Worm (Caenorhabditis elegans) whole organism, L4 larva: Measurements from ENCODE around the gene perm-3.
A peak's percentile ranks its signal among the peaks of the same experiment; 100 is the strongest.

Experiments
- F10B5.3 ChIP-seq: sonication (generic microtip); optimal IDR thresholded peaks from 2 replicates; lab custom pipeline; 2016; ENCODE audit warnings: mild to moderate bottlenecking, missing genetic modification characterization, missing compliant biosample characterization
- F26F4.8 ChIP-seq: fragments of 200-800 bp; sonication (Bioruptor generic); conservative IDR thresholded peaks from 2 replicates; pipeline ENCODE4 v1.3.6; 2022; ENCODE audit warnings: missing genetic modification characterization, missing compliant biosample characterization
- R02D3.7 ChIP-seq: fragments of 150-350 bp; sonication (generic microtip); optimal IDR thresholded peaks from 3 replicates; lab custom pipeline; 2014; ENCODE audit warnings: missing biosample characterization, missing genetic modification characterization
- Y105C5A.15 ChIP-seq: fragments of 200-800 bp; sonication (Bioruptor generic); IDR thresholded peaks from 2 replicates; pipeline ENCODE4 v1.3.6; 2022; ENCODE audit warnings: missing genetic modification characterization, missing compliant biosample characterization
- Y48G9A.11 ChIP-seq: fragments of 200-800 bp; sonication (Bioruptor generic); IDR thresholded peaks from 2 replicates; pipeline ENCODE4 v1.3.6; 2022; ENCODE audit warnings: missing genetic modification reagents, missing genetic modification characterization, missing compliant biosample characterization
- ZK546.5 ChIP-seq, 2 experiments: sonication (generic microtip); optimal IDR thresholded peaks; 2 replicates each; lab custom pipeline; 2017; ENCODE audit warnings: missing biosample characterization in 2 of 2, missing genetic modification characterization in 2 of 2
- aly-2 ChIP-seq: sonication (generic microtip); optimal IDR thresholded peaks from 2 replicates; lab custom pipeline; 2018; ENCODE audit warnings: missing biosample characterization, missing genetic modification characterization
- ama-1 ChIP-seq: fragments of 150-350 bp; optimal IDR thresholded peaks from 2 replicates; lab custom pipeline; 2014; ENCODE audit warnings: inconsistent platforms, mixed read lengths
- arid-1 ChIP-seq: fragments of 200-800 bp; sonication (Bioruptor generic); conservative IDR thresholded peaks from 2 replicates; pipeline ENCODE4 v1.3.6; 2022; ENCODE audit warnings: missing genetic modification reagents, missing genetic modification characterization, missing compliant biosample characterization
- attf-4 ChIP-seq: sonication (generic microtip); optimal IDR thresholded peaks from 3 replicates; lab custom pipeline; 2017; ENCODE audit warnings: missing biosample characterization, missing genetic modification characterization
- ceh-28 ChIP-seq: fragments of 150-350 bp; optimal IDR thresholded peaks from 2 replicates; lab custom pipeline; 2014; ENCODE audit warnings: missing biosample characterization, missing genetic modification reagents, missing genetic modification characterization
- ceh-44 ChIP-seq: fragments of 200-800 bp; sonication (Bioruptor generic); IDR thresholded peaks from 2 replicates; pipeline ENCODE4 v1.3.6; 2022; ENCODE audit warnings: missing genetic modification reagents, missing genetic modification characterization, missing compliant biosample characterization
- ceh-62 ChIP-seq: sonication (generic microtip); optimal IDR thresholded peaks from 2 replicates; lab custom pipeline; 2017; ENCODE audit warnings: missing biosample characterization, missing genetic modification characterization
- cey-2 ChIP-seq: sonication (generic microtip); optimal IDR thresholded peaks from 3 replicates; lab custom pipeline; 2017; ENCODE audit warnings: missing genetic modification characterization, mild to moderate bottlenecking, missing compliant biosample characterization, antibody characterized with exemption, borderline replicate concordance; ENCODE audit not compliant: insufficient read depth
- ctbp-1 ChIP-seq: fragments of 200-800 bp; sonication (Bioruptor generic); IDR thresholded peaks from 2 replicates; pipeline ENCODE4 v1.3.6; 2022; ENCODE audit warnings: missing genetic modification reagents, missing genetic modification characterization, missing compliant biosample characterization
- daf-12 ChIP-seq: fragments of 150-350 bp; optimal IDR thresholded peaks from 2 replicates; lab custom pipeline; 2014; ENCODE audit warnings: missing biosample characterization, missing genetic modification reagents, missing genetic modification characterization
- dmd-8 ChIP-seq: fragments of 200-800 bp; sonication (Bioruptor generic); IDR thresholded peaks from 2 replicates; pipeline ENCODE4 v1.3.6; 2022; ENCODE audit warnings: missing genetic modification characterization, missing compliant biosample characterization
- dmd-9 ChIP-seq: fragments of 200-800 bp; sonication (Bioruptor generic); IDR thresholded peaks from 2 replicates; pipeline ENCODE4 v1.3.6; 2022; ENCODE audit warnings: missing genetic modification reagents, missing genetic modification characterization, missing compliant biosample characterization
- dve-1 ChIP-seq: sonication (generic microtip); optimal IDR thresholded peaks from 2 replicates; lab custom pipeline; 2017; ENCODE audit warnings: antibody characterized with exemption, mild to moderate bottlenecking, missing genetic modification characterization, missing compliant biosample characterization; ENCODE audit not compliant: insufficient read depth
- egl-27 ChIP-seq: sonication (generic microtip); optimal IDR thresholded peaks from 3 replicates; lab custom pipeline; 2017; ENCODE audit warnings: missing biosample characterization, missing genetic modification reagents, missing genetic modification characterization
- hif-1 ChIP-seq, 2 experiments: sonication (generic microtip); optimal IDR thresholded peaks; 2 replicates each; lab custom pipeline; 2016 to 2017; ENCODE audit warnings: missing compliant biosample characterization in 2 of 2, missing genetic modification characterization in 2 of 2, missing genetic modification reagents in 2 of 2, missing genotype in 2 of 2, mild to moderate bottlenecking in 1 of 2
- hlh-30 ChIP-seq: sonication (generic microtip); optimal IDR thresholded peaks from 2 replicates; lab custom pipeline; 2017; ENCODE audit warnings: antibody characterized with exemption, mild to moderate bottlenecking, missing genetic modification characterization, missing compliant biosample characterization; ENCODE audit not compliant: insufficient read depth
- hmg-1.1 ChIP-seq: fragments of 200-800 bp; sonication (Bioruptor generic); IDR thresholded peaks from 2 replicates; pipeline ENCODE4 v1.3.6; 2022; ENCODE audit warnings: missing genetic modification reagents, missing genetic modification characterization, missing compliant biosample characterization
- lin-1 ChIP-seq: fragments of 200-800 bp; sonication (Bioruptor generic); IDR thresholded peaks from 2 replicates; pipeline ENCODE4 v1.3.6; 2022; ENCODE audit warnings: missing genetic modification reagents, missing genetic modification characterization, missing compliant biosample characterization
- lsy-2 ChIP-seq, 2 experiments: fragments of 150-350 bp in 1 of 2; sonication (generic microtip) in 1 of 2; optimal IDR thresholded peaks; 2 replicates each; lab custom pipeline; 2014 to 2017; ENCODE audit warnings: missing biosample characterization in 2 of 2, missing genetic modification characterization in 2 of 2
- madf-5 ChIP-seq, 2 experiments: fragments of 200-800 bp; sonication (Bioruptor generic); IDR thresholded peaks; 2 replicates each; pipeline ENCODE4 v1.3.6; 2022; ENCODE audit warnings: missing compliant biosample characterization in 2 of 2, missing genetic modification characterization in 2 of 2
- madf-9 ChIP-seq: fragments of 200-800 bp; sonication (Bioruptor generic); conservative IDR thresholded peaks from 2 replicates; pipeline ENCODE4 v1.3.6; 2022; ENCODE audit warnings: missing genetic modification reagents, missing genetic modification characterization, missing compliant biosample characterization
- mdl-1 ChIP-seq, 2 experiments: fragments of 150-350 bp in 1 of 2; sonication (generic microtip) in 1 of 2; optimal IDR thresholded peaks; 2 replicates each; lab custom pipeline; 2014 to 2017; ENCODE audit warnings: missing biosample characterization in 2 of 2, missing genetic modification characterization in 2 of 2
- mdt-29 ChIP-seq: fragments of 200-800 bp; sonication (Bioruptor generic); IDR thresholded peaks from 2 replicates; pipeline ENCODE4 v1.3.6; 2022; ENCODE audit warnings: missing genetic modification reagents, missing genetic modification characterization, missing compliant biosample characterization
- mep-1 ChIP-seq: fragments of 150-350 bp; sonication (generic microtip); optimal IDR thresholded peaks from 3 replicates; lab custom pipeline; 2014; ENCODE audit warnings: missing biosample characterization, missing genetic modification characterization
- mes-2 ChIP-seq: sonication (generic microtip); optimal IDR thresholded peaks from 2 replicates; lab custom pipeline; 2016; ENCODE audit warnings: missing genotype, mild to moderate bottlenecking, missing genetic modification characterization, missing compliant biosample characterization; ENCODE audit not compliant: poor library complexity, severe bottlenecking
- nhr-237 ChIP-seq: sonication (generic microtip); optimal IDR thresholded peaks from 2 replicates; lab custom pipeline; 2017; ENCODE audit warnings: missing biosample characterization, missing genetic modification characterization
- nhr-42 ChIP-seq: fragments of 200-800 bp; sonication (Bioruptor generic); IDR thresholded peaks from 2 replicates; pipeline ENCODE4 v1.3.6; 2022; ENCODE audit warnings: missing genetic modification characterization, missing compliant biosample characterization
- nhr-48 ChIP-seq: sonication (generic microtip); optimal IDR thresholded peaks from 2 replicates; lab custom pipeline; 2016; ENCODE audit warnings: mild to moderate bottlenecking, missing genetic modification characterization, missing compliant biosample characterization
- set-16 ChIP-seq: fragments of 200-800 bp; sonication (Bioruptor generic); IDR thresholded peaks from 2 replicates; pipeline ENCODE4 v1.3.6; 2022; ENCODE audit warnings: missing genetic modification reagents, missing genetic modification characterization, missing compliant biosample characterization
- spr-1 ChIP-seq: sonication (generic microtip); optimal IDR thresholded peaks from 2 replicates; lab custom pipeline; 2016; ENCODE audit warnings: mild to moderate bottlenecking, missing genetic modification characterization, missing compliant biosample characterization
- tag-97 ChIP-seq: fragments of 200-800 bp; sonication (Bioruptor generic); IDR thresholded peaks from 2 replicates; pipeline ENCODE4 v1.3.6; 2022; ENCODE audit warnings: missing genetic modification characterization, missing compliant biosample characterization
- unc-62 ChIP-seq, 3 experiments: fragments of 150-350 bp in 1 of 3; sonication (generic microtip); optimal IDR thresholded peaks in 2 of 3; peaks in 1 of 3; 1 replicate in 1 of 3; 2 replicates in 2 of 3; lab custom pipeline; 2014 to 2017; ENCODE audit warnings: missing biosample characterization in 3 of 3, missing genetic modification characterization in 3 of 3, missing genetic modification reagents in 3 of 3, missing genotype in 1 of 3

perm-3 gene

ce11 chrIV:5368860-5369259 is 25.7 kb downstream of the perm-3 start (continued):
- TF ChIP-seq set-16 (GFP tag; lab: Robert Waterston, UW): peak; percentile 33; the same call in 1 of the 2 replicates
- no peak for TF ChIP-seq nhr-48 (tag; lab: Kevin White, UChicago)
- TF ChIP-seq hlh-30 (tag; lab: Kevin White, UChicago): peak; percentile 69
- no peak for TF ChIP-seq F26F4.8 (GFP tag; lab: Robert Waterston, UW)
- TF ChIP-seq spr-1 (tag; lab: Kevin White, UChicago): no peak
- no peak for TF ChIP-seq nhr-237 (tag; lab: Kevin White, UChicago)
- TF ChIP-seq hmg-1.1 (GFP tag; lab: Robert Waterston, UW): peak; percentile 59; the same call in 1 of the 2 replicates
- TF ChIP-seq madf-9: no peak
- TF ChIP-seq mdl-1 (tag; optimal IDR thresholded peaks at IDR 0.05; lab: Kevin White, UChicago): peak in 1 of 2 experiments; percentile 39
- no peak for TF ChIP-seq mdt-29
- TF ChIP-seq ZK546.5 (tag; optimal IDR thresholded peaks at IDR 0.05; lab: Kevin White, UChicago): no peak
- no peak for TF ChIP-seq nhr-42 (GFP tag; lab: Robert Waterston, UW)
- 0 out of 2 replicates have a peak, but pooled peaks have one; percentile 47 for TF ChIP-seq lin-1 (GFP tag; lab: Robert Waterston, UW)
- TF ChIP-seq egl-27: no peak
- TF ChIP-seq arid-1 (GFP tag; lab: Robert Waterston, UW): no peak; the same call in 1 of the 2 replicates
- no peak for TF ChIP-seq ceh-44 (GFP tag; lab: Robert Waterston, UW)
- no peak for TF ChIP-seq Y105C5A.15 (GFP tag; lab: Robert Waterston, UW)
- TF ChIP-seq ctbp-1 (GFP tag; lab: Robert Waterston, UW): no peak
- no peak for TF ChIP-seq madf-5 (GFP tag; IDR thresholded peaks at IDR 0.05; lab: Robert Waterston, UW)
- peak; percentile 15 for TF ChIP-seq dve-1 (tag; lab: Kevin White, UChicago)
- no peak for TF ChIP-seq dmd-9 (GFP tag; lab: Robert Waterston, UW)
- TF ChIP-seq attf-4 (tag; lab: Kevin White, UChicago): no peak
- no peak for TF ChIP-seq F10B5.3 (tag; lab: Kevin White, UChicago)
- no peak for TF ChIP-seq tag-97 (GFP tag; lab: Robert Waterston, UW)
- TF ChIP-seq unc-62 (GFP tag; optimal IDR thresholded peaks at IDR 0.05 in 1 of 2; lab: Kevin White, UChicago): no peak
- TF ChIP-seq unc-62 (tag; optimal IDR thresholded peaks at IDR 0.05; lab: Kevin White, UChicago): no peak
- TF ChIP-seq aly-2: no peak
- TF ChIP-seq mes-2 (tag; lab: Kevin White, UChicago): peak; percentile 67
- TF ChIP-seq Y48G9A.11 (GFP tag; lab: Robert Waterston, UW): no peak; the same call in 1 of the 2 replicates
- no peak for TF ChIP-seq cey-2
- peak; percentile 35 for TF ChIP-seq mep-1 (tag; lab: Kevin White, UChicago)
- TF ChIP-seq ceh-62 (tag; lab: Kevin White, UChicago): no peak
- TF ChIP-seq hif-1 (tag; optimal IDR thresholded peaks at IDR 0.05; lab: Kevin White, UChicago): no peak

- no peak for TF ChIP-seq ceh-28 (tag; lab: Kevin White, UChicago)
- TF ChIP-seq F10B5.3 (tag; lab: Kevin White, UChicago): no peak
- no peak for TF ChIP-seq ZK546.5 (tag; optimal IDR thresholded peaks at IDR 0.05; lab: Kevin White, UChicago)
- no peak for TF ChIP-seq lsy-2 (tag; optimal IDR thresholded peaks at IDR 0.05; lab: Kevin White, UChicago)
- TF ChIP-seq daf-12 (tag; lab: Kevin White, UChicago): no peak
- no peak for TF ChIP-seq R02D3.7
- TF ChIP-seq, all 104 proteins: peak for 0
Observed at ce11 chrIV:5367899-5368298, 26.7 kb downstream of the perm-3 start.

ce11 chrIV:5366567-5366966 is 28.0 kb downstream of the perm-3 start, which contains the start of gene sand-1:
sand-1 (plus strand) TSS chrIV:5366867.
- TF ChIP-seq dmd-8 (GFP tag; lab: Robert Waterston, UW) (no peak), ama-1 (lab: Kevin White, UChicago) (peak; percentile 14)
